Fruit fly (Drosophila melanogaster) whole organism, embryonic: ENCODE measurements around the gene phol.

Source experiments
- Aef1 ChIP-seq: fragments of 200-800 bp; sonication (Bioruptor generic); IDR thresholded peaks from 3 replicates; pipeline ENCODE4 v1.3.6; 2022; ENCODE audit warnings: missing biosample characterization, missing genetic modification characterization
- Bgb ChIP-seq: fragments of 200-800 bp; sonication (Bioruptor generic); IDR thresholded peaks from 2 replicates; pipeline ENCODE4 v1.3.6; 2022; ENCODE audit warnings: missing biosample characterization, missing genetic modification characterization; ENCODE audit not compliant: partially characterized antibody
- CG11247 ChIP-seq: fragments of 200-800 bp; sonication (Bioruptor generic); IDR thresholded peaks from 2 replicates; pipeline ENCODE4 v1.3.6; 2022; ENCODE audit warnings: missing biosample characterization, missing genetic modification characterization
- CG12104 ChIP-seq: fragments of 200-800 bp; sonication (Bioruptor generic); optimal IDR thresholded peaks from 3 replicates; lab custom pipeline; 2016; ENCODE audit warnings: missing biosample characterization, missing genetic modification characterization
- CG12155 ChIP-seq: fragments of 200-800 bp; sonication (Bioruptor generic); optimal IDR thresholded peaks from 3 replicates; lab custom pipeline; 2016; ENCODE audit warnings: missing biosample characterization, missing genetic modification characterization
- CG1233 ChIP-seq: fragments of 200-800 bp; sonication (Bioruptor generic); optimal IDR thresholded peaks from 4 replicates; lab custom pipeline; 2018; ENCODE audit warnings: missing biosample characterization, mild to moderate bottlenecking, missing genetic modification characterization
- CG15269 ChIP-seq: fragments of 200-800 bp; sonication (Bioruptor generic); optimal IDR thresholded peaks from 2 replicates; lab custom pipeline; 2018; ENCODE audit warnings: missing biosample characterization, mild to moderate bottlenecking, missing genetic modification characterization, moderate library complexity
- CG16779 ChIP-seq: fragments of 200-800 bp; sonication (Bioruptor generic); IDR thresholded peaks from 2 replicates; pipeline ENCODE4 v1.3.6; 2022; ENCODE audit warnings: missing biosample characterization, missing genetic modification characterization
- CG17385 ChIP-seq: fragments of 200-800 bp; sonication (Bioruptor generic); optimal IDR thresholded peaks from 3 replicates; lab custom pipeline; 2018; ENCODE audit warnings: missing biosample characterization, mild to moderate bottlenecking, missing genetic modification characterization
- CG17802 ChIP-seq: fragments of 200-800 bp; sonication (Bioruptor generic); optimal IDR thresholded peaks from 2 replicates; lab custom pipeline; 2018; ENCODE audit warnings: missing biosample characterization, mild to moderate bottlenecking, missing genetic modification characterization, moderate library complexity
- CG17912 ChIP-seq: fragments of 200-800 bp; sonication (Bioruptor generic); optimal IDR thresholded peaks from 2 replicates; lab custom pipeline; 2018; ENCODE audit warnings: missing biosample characterization, mild to moderate bottlenecking, missing genetic modification characterization
- CG18011 ChIP-seq: fragments of 200-800 bp; sonication (Bioruptor generic); optimal IDR thresholded peaks from 2 replicates; lab custom pipeline; 2017; ENCODE audit warnings: missing biosample characterization, missing genetic modification characterization, mild to moderate bottlenecking, moderate library complexity, missing genotype
- CG18619 ChIP-seq: fragments of 200-800 bp; sonication (Bioruptor generic); optimal IDR thresholded peaks from 3 replicates; lab custom pipeline; 2017; ENCODE audit warnings: missing biosample characterization, mild to moderate bottlenecking, missing genetic modification characterization
- CG30020 ChIP-seq: fragments of 200-800 bp; optimal IDR thresholded peaks from 2 replicates; lab custom pipeline; 2019; ENCODE audit warnings: missing biosample characterization, mild to moderate bottlenecking, missing genetic modification characterization, moderate library complexity
- CG31224 ChIP-seq: fragments of 200-800 bp; sonication (Bioruptor generic); IDR thresholded peaks from 2 replicates; pipeline ENCODE4 v1.3.6; 2022; ENCODE audit warnings: missing biosample characterization, missing genetic modification characterization
- CG4328 ChIP-seq: fragments of 200-800 bp; sonication (Bioruptor generic); optimal IDR thresholded peaks from 3 replicates; lab custom pipeline; 2017; ENCODE audit warnings: missing biosample characterization, missing genetic modification reagents, missing genetic modification characterization
- CG4617 ChIP-seq: fragments of 200-800 bp; sonication (Bioruptor generic); optimal IDR thresholded peaks from 3 replicates; lab custom pipeline; 2016; ENCODE audit warnings: missing biosample characterization, missing genetic modification characterization, borderline replicate concordance
- CG4707 ChIP-seq: fragments of 200-800 bp; sonication (Bioruptor generic); optimal IDR thresholded peaks from 2 replicates; lab custom pipeline; 2018; ENCODE audit warnings: missing biosample characterization, mild to moderate bottlenecking, missing genetic modification characterization, moderate library complexity
- CG6175 ChIP-seq: fragments of 200-800 bp; sonication (Bioruptor generic); IDR thresholded peaks from 3 replicates; pipeline ENCODE4 v1.3.6; 2022; ENCODE audit warnings: missing biosample characterization, missing genetic modification characterization
- CG6765 ChIP-seq: fragments of 200-800 bp; sonication (Bioruptor generic); optimal IDR thresholded peaks from 3 replicates; lab custom pipeline; 2017; ENCODE audit warnings: missing biosample characterization, mild to moderate bottlenecking, missing genetic modification characterization
- CG8089 ChIP-seq: fragments of 200-800 bp; sonication (Bioruptor generic); optimal IDR thresholded peaks from 3 replicates; lab custom pipeline; 2016; ENCODE audit warnings: missing biosample characterization, missing genetic modification characterization
- CG8290 ChIP-seq, 3 experiments: fragments of 200-800 bp; sonication (Bioruptor generic); optimal IDR thresholded peaks; 2 replicates each; lab custom pipeline; 2016 to 2019; ENCODE audit warnings: missing biosample characterization in 3 of 3, missing genetic modification characterization in 3 of 3, mild to moderate bottlenecking in 2 of 3, moderate library complexity in 1 of 3
- CG8388 ChIP-seq: fragments of 200-800 bp; sonication (Bioruptor generic); optimal IDR thresholded peaks from 2 replicates; lab custom pipeline; 2019; ENCODE audit warnings: missing biosample characterization, mild to moderate bottlenecking, missing genetic modification characterization, moderate library complexity
- CG8478 ChIP-seq: fragments of >200 bp; optimal IDR thresholded peaks from 2 replicates; lab custom pipeline; 2018
- CG9727 ChIP-seq: fragments of 200-800 bp; sonication (Bioruptor generic); optimal IDR thresholded peaks from 3 replicates; lab custom pipeline; 2017; ENCODE audit warnings: missing biosample characterization, mild to moderate bottlenecking, missing genetic modification characterization
- Camta ChIP-seq: fragments of 200-800 bp; sonication (Bioruptor generic); optimal IDR thresholded peaks from 2 replicates; lab custom pipeline; 2016; ENCODE audit warnings: missing biosample characterization, missing genetic modification characterization
- Deaf1 ChIP-seq: fragments of 200-800 bp; optimal IDR thresholded peaks from 3 replicates; lab custom pipeline; 2019; ENCODE audit warnings: missing biosample characterization, mild to moderate bottlenecking, missing genetic modification characterization, moderate library complexity
- Doc3 ChIP-seq: fragments of 200-800 bp; sonication (Bioruptor generic); IDR thresholded peaks from 3 replicates; pipeline ENCODE4 v1.3.6; 2022; ENCODE audit warnings: missing biosample characterization, missing genetic modification characterization; ENCODE audit not compliant: partially characterized antibody
- Jarid2 ChIP-seq: fragments of 200-800 bp; sonication (Bioruptor generic); optimal IDR thresholded peaks from 3 replicates; lab custom pipeline; 2017; ENCODE audit warnings: mild to moderate bottlenecking, missing biosample characterization, missing genetic modification reagents, missing genetic modification characterization
- Med ChIP-seq: fragments of 200-800 bp; sonication (Bioruptor generic); peaks from one replicate; lab custom pipeline; 2016; ENCODE audit warnings: missing biosample characterization, missing genetic modification characterization, mild to moderate bottlenecking, inconsistent platforms, moderate library complexity
- NC2α ChIP-seq: fragments of 200-800 bp; sonication (Bioruptor generic); optimal IDR thresholded peaks from 2 replicates; lab custom pipeline; 2016; ENCODE audit warnings: missing biosample characterization, missing genetic modification characterization
- ase ChIP-seq: fragments of 200-800 bp; sonication (Bioruptor generic); IDR thresholded peaks from 3 replicates; pipeline ENCODE4 v1.3.6; 2022; ENCODE audit warnings: missing biosample characterization, missing genetic modification characterization
- ash1 ChIP-seq: fragments of 200-800 bp; sonication (Bioruptor generic); optimal IDR thresholded peaks from 2 replicates; lab custom pipeline; 2018; ENCODE audit warnings: missing biosample characterization, mild to moderate bottlenecking, missing genetic modification characterization
- croc ChIP-seq: fragments of 200-800 bp; sonication (Bioruptor generic); conservative IDR thresholded peaks from 3 replicates; pipeline ENCODE4 v1.3.6; 2022; ENCODE audit warnings: missing biosample characterization, missing genetic modification characterization
- danr ChIP-seq: fragments of 200-800 bp; sonication (Bioruptor generic); IDR thresholded peaks from 2 replicates; pipeline ENCODE4 v1.3.6; 2022; ENCODE audit warnings: missing biosample characterization, missing genetic modification characterization
- eve ChIP-seq, 2 experiments: fragments of >200 bp; optimal IDR thresholded peaks; 2 replicates each; lab custom pipeline; 2017; ENCODE audit warnings: missing biosample characterization in 2 of 2, missing genetic modification characterization in 2 of 2
- fru ChIP-seq: fragments of >200 bp; optimal IDR thresholded peaks from 2 replicates; lab custom pipeline; 2017
- fu2 ChIP-seq: fragments of 200-800 bp; sonication (Bioruptor generic); optimal IDR thresholded peaks from 2 replicates; lab custom pipeline; 2016; ENCODE audit warnings: missing biosample characterization, missing genetic modification characterization
- gce ChIP-seq: fragments of 200-800 bp; sonication (Bioruptor generic); IDR thresholded peaks from 3 replicates; pipeline ENCODE4 v1.3.6; 2022; ENCODE audit warnings: missing biosample characterization, missing genetic modification characterization
- gsb ChIP-seq: fragments of 200-800 bp; sonication (Bioruptor generic); IDR thresholded peaks from 2 replicates; pipeline ENCODE4 v1.3.6; 2022; ENCODE audit warnings: missing biosample characterization, missing genetic modification characterization
- gsb-n ChIP-seq: fragments of 200-800 bp; sonication (Bioruptor generic); optimal IDR thresholded peaks from 3 replicates; lab custom pipeline; 2018; ENCODE audit warnings: missing biosample characterization, mild to moderate bottlenecking, missing genetic modification characterization
- jing ChIP-seq: fragments of 200-800 bp; sonication (Bioruptor generic); optimal IDR thresholded peaks from 2 replicates; lab custom pipeline; 2018; ENCODE audit warnings: missing biosample characterization, mild to moderate bottlenecking, missing genetic modification characterization
- lbe ChIP-seq: fragments of 200-800 bp; sonication (Bioruptor generic); optimal IDR thresholded peaks from 2 replicates; lab custom pipeline; 2016; ENCODE audit warnings: missing biosample characterization, mild to moderate bottlenecking, missing genetic modification characterization
- luna ChIP-seq: fragments of 200-800 bp; sonication (Bioruptor generic); optimal IDR thresholded peaks from 2 replicates; lab custom pipeline; 2016; ENCODE audit warnings: missing biosample characterization, missing genetic modification characterization
- pita ChIP-seq: fragments of 200-800 bp; sonication (Bioruptor generic); optimal IDR thresholded peaks from 2 replicates; lab custom pipeline; 2017; ENCODE audit warnings: missing biosample characterization, mild to moderate bottlenecking, missing genetic modification characterization
- sim ChIP-seq: fragments of 200-800 bp; sonication (Bioruptor generic); IDR thresholded peaks from 2 replicates; pipeline ENCODE4 v1.3.6; 2022; ENCODE audit warnings: missing biosample characterization, missing genetic modification characterization
- unpg ChIP-seq: fragments of 200-800 bp; sonication (Bioruptor generic); optimal IDR thresholded peaks from 3 replicates; lab custom pipeline; 2018; ENCODE audit warnings: missing biosample characterization, mild to moderate bottlenecking, missing genetic modification characterization, moderate library complexity
- vfl ChIP-seq: fragments of 200-800 bp; sonication (Bioruptor generic); optimal IDR thresholded peaks from 2 replicates; lab custom pipeline; 2016; ENCODE audit warnings: missing biosample characterization, missing genetic modification characterization
- z ChIP-seq: fragments of 200-800 bp; sonication (Bioruptor generic); IDR thresholded peaks from 3 replicates; pipeline ENCODE4 v1.3.6; 2022; ENCODE audit warnings: missing biosample characterization, missing genetic modification characterization
- zf30C ChIP-seq: fragments of 200-800 bp; sonication (Bioruptor generic); optimal IDR thresholded peaks from 3 replicates; lab custom pipeline; 2018; ENCODE audit warnings: missing biosample characterization, mild to moderate bottlenecking, missing genetic modification characterization

Gene phol

DNA sequence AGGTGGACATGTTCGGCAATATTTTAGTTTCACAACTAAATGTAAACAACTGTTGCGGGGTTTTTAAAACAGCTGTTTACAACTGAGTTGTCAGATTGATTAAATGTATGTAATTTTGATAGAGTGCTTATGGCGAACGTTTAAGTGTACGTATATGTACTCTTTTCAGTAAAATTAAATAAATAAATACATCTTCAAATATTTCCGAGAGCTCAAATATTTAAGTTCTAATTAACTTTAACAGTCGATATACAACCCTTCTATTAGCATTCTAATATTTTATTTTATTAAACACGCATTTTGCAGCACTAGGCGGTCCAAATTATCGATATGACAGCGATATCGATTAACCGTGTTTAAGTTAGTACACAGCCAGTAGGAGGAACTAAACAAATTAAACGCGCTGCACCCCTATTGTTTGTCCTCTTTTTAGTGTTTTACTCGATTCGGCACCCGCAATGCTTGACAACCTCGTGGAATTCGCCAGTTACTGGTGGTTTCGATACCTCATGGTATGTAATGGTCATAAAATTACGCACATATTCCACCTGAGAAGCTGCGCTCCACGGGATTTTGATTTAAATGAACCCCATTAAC is 4.5 kb downstream of the phol start, which contains the start of the genes CG3448 and ghi (continued):
- TF ChIP-seq Camta (GFP tag; lab: Kevin White, UChicago) (peak; percentile 17), fru (lab: Kevin White, UChicago) (no peak), CG18011 (GFP tag; lab: Kevin White, UChicago) (peak; percentile 46), CG4328 (peak; percentile 62), CG4617 (GFP tag; lab: Kevin White, UChicago) (peak; percentile 50), CG18619 (peak; percentile 1), CG17385 (GFP tag; lab: Kevin White, UChicago) (no peak), lbe (GFP tag; lab: Kevin White, UChicago) (peak; percentile 79), CG8290 (GFP tag; optimal IDR thresholded peaks at IDR 0.05; lab: Kevin White, UChicago) (peak; percentile 3), CG8290 (tag; optimal IDR thresholded peaks at IDR 0.05; lab: Kevin White, UChicago) (peak in 1 of 2 experiments; percentile 65), gsb-n (peak; percentile 24), Jarid2 (GFP tag; lab: Kevin White, UChicago) (no peak), danr (GFP tag; lab: Robert Waterston, UW) (0 out of 2 replicates have a peak, but pooled peaks have one; percentile 6), Med (peak; percentile 82), CG8388 (GFP tag; lab: Kevin White, UChicago) (peak; percentile 51), CG11247 (GFP tag; lab: Robert Waterston, UW) (peak; percentile 63; the same call in 1 of the 2 replicates), pita (GFP tag; lab: Kevin White, UChicago) (no peak), CG30020 (tag; lab: Kevin White, UChicago) (peak; percentile 41), Aef1 (GFP tag; lab: Robert Waterston, UW) (peak; percentile 58), CG8478 (lab: Kevin White, UChicago) (no peak), unpg (GFP tag; lab: Kevin White, UChicago) (peak; percentile 62), gsb (GFP tag; lab: Robert Waterston, UW) (no peak), fu2 (no peak), eve (GFP tag; optimal IDR thresholded peaks at IDR 0.05; lab: Kevin White, UChicago) (no peak), luna (no peak), CG15269 (peak; percentile 28), CG12104 (peak; percentile 45), CG6175 (no peak), vfl (peak; percentile 14), CG1233 (peak; percentile 69), CG6765 (GFP tag; lab: Kevin White, UChicago) (no peak), CG17802 (tag; lab: Kevin White, UChicago) (peak; percentile 11), CG16779 (no peak), ase (GFP tag; lab: Robert Waterston, UW) (no peak), z (GFP tag; lab: Robert Waterston, UW) (no peak), CG9727 (GFP tag; lab: Kevin White, UChicago) (peak; percentile 35), CG12155 (GFP tag; lab: Kevin White, UChicago) (peak; percentile 57), CG17912 (GFP tag; lab: Kevin White, UChicago) (peak; percentile 6), CG31224 (peak; percentile 40), CG4707 (GFP tag; lab: Kevin White, UChicago) (no peak), jing (GFP tag; lab: Kevin White, UChicago) (no peak), zf30C (no peak), gce (GFP tag; lab: Robert Waterston, UW) (no peak), CG8089 (GFP tag; lab: Kevin White, UChicago) (no peak), sim (GFP tag; lab: Robert Waterston, UW) (no peak), ash1 (GFP tag; lab: Kevin White, UChicago) (no peak), croc (GFP tag; lab: Robert Waterston, UW) (no peak), NC2α (GFP tag; lab: Kevin White, UChicago) (no peak), Doc3 (GFP tag; lab: Robert Waterston, UW) (peak; percentile 65; the same call in 2 of the 3 replicates), Bgb (GFP tag; lab: Robert Waterston, UW) (peak; percentile 75), Deaf1 (tag; lab: Kevin White, UChicago) (peak; percentile 25)
